Worm (Caenorhabditis elegans): ENCODE data around the gene ins-37.

DNA sequence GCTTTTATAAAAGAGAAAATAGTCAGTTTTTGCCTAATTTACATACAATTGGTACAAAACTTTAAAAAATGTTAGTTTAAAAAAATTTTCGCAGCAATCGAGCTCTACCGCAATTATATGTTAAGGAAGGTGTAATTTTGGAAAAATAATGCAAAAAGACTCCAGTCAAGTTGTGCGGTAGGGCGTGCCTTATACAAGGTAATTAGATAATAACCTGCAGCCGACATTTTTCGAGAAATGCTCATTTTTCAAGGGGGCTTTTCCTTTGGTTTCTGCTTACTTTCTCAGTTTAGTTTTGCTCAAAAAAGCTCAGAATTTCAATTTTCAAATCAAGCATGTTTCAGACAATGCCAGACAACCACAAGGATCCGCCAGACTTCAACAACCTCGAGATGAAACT lies 5.7 kb downstream of the ins-37 start, which contains the start of gene F08G2.4:
- no peak for TF ChIP-seq F13H6.1 (tag; optimal IDR thresholded peaks at IDR 0.05)
- TF ChIP-seq unc-42 (tag; optimal IDR thresholded peaks at IDR 0.05), result no peak
- TF ChIP-seq nfya-1 (tag; optimal IDR thresholded peaks at IDR 0.05), result no peak
- no peak for TF ChIP-seq rnt-1 (tag; optimal IDR thresholded peaks at IDR 0.05)
- TF ChIP-seq ama-1 (optimal IDR thresholded peaks at IDR 0.05), result no peak
- TF ChIP-seq C08G9.2 (tag; optimal IDR thresholded peaks at IDR 0.05), result no peak
